Fruit fly (Drosophila melanogaster): ENCODE data around the gene CG31676.
A peak's percentile ranks its signal among the peaks of the same experiment; 100 is the strongest.

CG31676 gene

DNA sequence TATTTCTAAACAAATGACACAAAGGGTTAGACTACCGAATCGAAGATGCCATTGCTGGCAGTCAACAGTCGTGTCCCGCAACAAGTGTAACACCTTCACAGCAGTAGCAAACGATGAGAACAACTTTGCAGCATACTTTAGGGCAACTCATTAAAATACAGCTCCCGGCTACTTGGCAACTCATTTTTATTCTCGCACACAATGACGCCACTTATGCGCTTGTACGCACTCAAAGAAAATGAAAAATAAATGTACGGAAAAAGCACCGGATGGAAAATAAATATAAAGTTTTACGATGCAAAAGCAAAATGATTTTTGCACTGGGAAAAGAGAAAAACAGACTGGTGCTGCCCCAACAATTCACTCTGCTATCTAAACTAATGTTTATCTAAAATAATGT, 50.6 kb downstream of the CG31676 start (continued):
- 0 out of 3 replicates have a peak, but pooled peaks have one; percentile 8 for TF ChIP-seq Dbx (GFP tag; IDR thresholded peaks at IDR 0.05)
- no peak for TF ChIP-seq CG8290 (GFP tag; optimal IDR thresholded peaks at IDR 0.05)
- TF ChIP-seq CG8290 (tag; optimal IDR thresholded peaks at IDR 0.05), result peak in 1 of 2 experiments; percentile 43

DNA sequence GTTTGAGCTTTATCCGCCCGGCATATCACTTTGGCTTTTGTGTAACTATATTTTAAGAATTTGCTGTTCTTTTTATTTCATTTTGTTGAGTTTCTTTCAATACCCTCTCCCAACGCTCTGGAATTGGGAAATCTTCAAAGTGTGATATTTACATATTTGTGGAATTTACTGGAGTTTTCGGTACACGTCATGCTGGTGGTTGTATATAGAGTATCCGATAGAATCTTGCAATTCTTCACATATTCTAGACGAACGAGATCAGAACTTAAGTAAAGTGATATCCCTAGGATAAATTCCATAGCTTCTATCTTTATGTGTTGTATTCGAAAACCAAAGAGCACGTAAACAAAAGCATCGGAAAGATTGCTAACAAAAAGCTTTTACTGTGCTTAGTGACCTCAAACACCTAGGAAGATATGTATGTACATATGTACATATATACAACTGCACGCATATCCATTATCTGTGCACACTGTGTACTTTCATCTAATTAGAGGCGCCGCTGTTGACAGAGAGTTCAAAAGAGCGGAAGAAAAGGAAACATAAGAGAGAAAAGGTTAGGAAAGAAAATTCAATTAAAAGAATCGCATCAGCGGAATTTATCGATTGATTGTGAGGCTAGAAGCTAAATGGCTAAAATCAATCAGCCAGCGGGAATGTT, 56.3 kb downstream of the CG31676 start:
- TF ChIP-seq CG1792 (GFP tag; optimal IDR thresholded peaks at IDR 0.05) (peak; percentile 26), Blimp-1 (GFP tag; optimal IDR thresholded peaks at IDR 0.05) (peak; percentile 63), YL-1 (GFP tag; optimal IDR thresholded peaks at IDR 0.05) (peak; percentile 22), twi (tag; optimal IDR thresholded peaks at IDR 0.05) (no peak), run (tag; optimal IDR thresholded peaks at IDR 0.05) (peak; percentile 46), Bteb2 (GFP tag; optimal IDR thresholded peaks at IDR 0.05) (no peak), slp2 (GFP tag; optimal IDR thresholded peaks at IDR 0.05) (no peak), wek (GFP tag; optimal IDR thresholded peaks at IDR 0.05) (peak; percentile 85), CG8924 (tag; optimal IDR thresholded peaks at IDR 0.05) (peak; percentile 6), onecut (GFP tag; IDR thresholded peaks at IDR 0.05) (peak; percentile 57), sima (GFP tag; optimal IDR thresholded peaks at IDR 0.05) (no peak), Poxn (GFP tag; IDR thresholded peaks at IDR 0.05) (no peak), p53 (GFP tag; optimal IDR thresholded peaks at IDR 0.05) (no peak), CG3407 (GFP tag; optimal IDR thresholded peaks at IDR 0.05) (peak; percentile 65), CG15601 (tag; optimal IDR thresholded peaks at IDR 0.05) (peak; percentile 87), CG8290 (GFP tag; optimal IDR thresholded peaks at IDR 0.05) (no peak), CG8290 (tag; optimal IDR thresholded peaks at IDR 0.05) (peak; percentile 25 to 32), mirr (GFP tag; optimal IDR thresholded peaks at IDR 0.05) (peak; percentile 62), CG12659 (GFP tag; optimal IDR thresholded peaks at IDR 0.05) (no peak), ken (GFP tag; IDR thresholded peaks at IDR 0.05) (0 out of 3 replicates have a peak, but pooled peaks have one; percentile 5), az2 (GFP tag; optimal IDR thresholded peaks at IDR 0.05) (no peak), sens-2 (GFP tag; IDR thresholded peaks at IDR 0.05) (no peak), stc (GFP tag; IDR thresholded peaks at IDR 0.05) (peak; percentile 74), emc (GFP tag; optimal IDR thresholded peaks at IDR 0.05) (no peak), MESR4 (GFP tag; optimal IDR thresholded peaks at IDR 0.05) (no peak), B-H2 (GFP tag; optimal IDR thresholded peaks at IDR 0.05) (peak; percentile 2), CG8944 (GFP tag; optimal IDR thresholded peaks at IDR 0.05) (no peak), CG11504 (tag; optimal IDR thresholded peaks at IDR 0.05) (peak; percentile 10), nom (GFP tag; optimal IDR thresholded peaks at IDR 0.05) (no peak), NK7.1 (GFP tag; optimal IDR thresholded peaks at IDR 0.05) (peak; percentile 14), rib (GFP tag; IDR thresholded peaks at IDR 0.05) (no peak), tio (GFP tag; optimal IDR thresholded peaks at IDR 0.05) (peak; percentile 36), sd (tag; optimal IDR thresholded peaks at IDR 0.05) (peak; percentile 52), CG18262 (tag; optimal IDR thresholded peaks at IDR 0.05) (peak; percentile 35), gsb-n (tag; optimal IDR thresholded peaks at IDR 0.05) (peak; percentile 11), CG8089 (GFP tag; optimal IDR thresholded peaks at IDR 0.05) (peak; percentile 46), phol (tag; optimal IDR thresholded peaks at IDR 0.05) (no peak), CG12219 (GFP tag; optimal IDR thresholded peaks at IDR 0.05) (peak; percentile 31), CG4854 (GFP tag; optimal IDR thresholded peaks at IDR 0.05) (peak; percentile 30), CG9876 (GFP tag; optimal IDR thresholded peaks at IDR 0.05) (no peak), Taf1 (GFP tag; IDR thresholded peaks at IDR 0.05) (no peak), vvl (GFP tag; IDR thresholded peaks at IDR 0.05) (no peak), Ravus (GFP tag; IDR thresholded peaks at IDR 0.05) (no peak), kni (GFP tag; optimal IDR thresholded peaks at IDR 0.05) (peak; percentile 85), lab (GFP tag; optimal IDR thresholded peaks at IDR 0.05) (peak; percentile 79), CG8281 (tag; optimal IDR thresholded peaks at IDR 0.05) (peak; percentile 3), CG12299 (tag; optimal IDR thresholded peaks at IDR 0.05) (peak; percentile 48)

Measured in whole organism, embryonic.